Worm (Caenorhabditis elegans) whole organism, L2 larva: ENCODE data around the gene H29C22.1.

Experiments used
- Y55F3AM.14 ChIP-seq: fragments of 200-800 bp; sonication (Bioruptor generic); optimal IDR thresholded peaks from 2 replicates; lab custom pipeline; 2018; ENCODE audit warnings: mild to moderate bottlenecking, missing genetic modification characterization, missing compliant biosample characterization
- ZK546.5 ChIP-seq: sonication (generic microtip); optimal IDR thresholded peaks from 2 replicates; lab custom pipeline; 2017; ENCODE audit warnings: missing biosample characterization, missing genetic modification characterization
- alr-1 ChIP-seq: fragments of 150-350 bp; optimal IDR thresholded peaks from 2 replicates; lab custom pipeline; 2014; ENCODE audit warnings: missing biosample characterization, missing genetic modification characterization
- ceh-16 ChIP-seq: fragments of 150-350 bp; optimal IDR thresholded peaks from 2 replicates; lab custom pipeline; 2014; ENCODE audit warnings: missing biosample characterization, missing genetic modification characterization
- crh-2 ChIP-seq: sonication (generic microtip); optimal IDR thresholded peaks from 2 replicates; lab custom pipeline; 2017; ENCODE audit warnings: missing biosample characterization, missing genetic modification characterization
- elt-1 ChIP-seq: fragments of 150-350 bp; optimal IDR thresholded peaks from 2 replicates; lab custom pipeline; 2014; ENCODE audit warnings: missing biosample characterization, missing genetic modification characterization
- fos-1 ChIP-seq: fragments of 150-350 bp; optimal IDR thresholded peaks from 2 replicates; lab custom pipeline; 2014; ENCODE audit warnings: missing biosample characterization, missing genetic modification characterization
- gmeb-1 ChIP-seq: fragments of 150-350 bp; optimal IDR thresholded peaks from 2 replicates; lab custom pipeline; 2014; ENCODE audit warnings: missing biosample characterization, missing genetic modification characterization
- lin-11 ChIP-seq: fragments of 150-350 bp; sonication (generic microtip); optimal IDR thresholded peaks from 2 replicates; lab custom pipeline; 2014; ENCODE audit warnings: missing biosample characterization, missing genetic modification characterization, inconsistent platforms, mixed read lengths
- lin-39 ChIP-seq: fragments of 150-350 bp; optimal IDR thresholded peaks from 2 replicates; lab custom pipeline; 2014; ENCODE audit warnings: missing biosample characterization, missing genetic modification reagents, missing genetic modification characterization
- lsy-2 ChIP-seq, 2 experiments: fragments of 150-350 bp in 1 of 2; sonication (generic microtip) in 1 of 2; optimal IDR thresholded peaks; 2 replicates each; lab custom pipeline; 2014 to 2017; ENCODE audit warnings: missing biosample characterization in 2 of 2, missing genetic modification characterization in 2 of 2
- mab-5 ChIP-seq: fragments of 150-350 bp; optimal IDR thresholded peaks from 2 replicates; lab custom pipeline; 2014; ENCODE audit warnings: missing biosample characterization, missing genetic modification characterization
- mdl-1 ChIP-seq, 2 experiments: fragments of 150-350 bp in 1 of 2; sonication (generic microtip) in 1 of 2; optimal IDR thresholded peaks; 2 replicates each; lab custom pipeline; 2017; ENCODE audit warnings: missing biosample characterization in 2 of 2, missing genetic modification characterization in 2 of 2
- nhr-10 ChIP-seq: sonication (generic microtip); optimal IDR thresholded peaks from 2 replicates; lab custom pipeline; 2017; ENCODE audit warnings: missing biosample characterization, missing genetic modification characterization
- nhr-11 ChIP-seq: fragments of 150-350 bp; optimal IDR thresholded peaks from 2 replicates; lab custom pipeline; 2014; ENCODE audit warnings: missing biosample characterization, missing genetic modification characterization
- nhr-12 ChIP-seq: fragments of 150-350 bp; optimal IDR thresholded peaks from 2 replicates; lab custom pipeline; 2014; ENCODE audit warnings: missing biosample characterization, missing genetic modification characterization
- nhr-129 ChIP-seq: fragments of 150-350 bp; optimal IDR thresholded peaks from 2 replicates; lab custom pipeline; 2014; ENCODE audit warnings: missing biosample characterization, missing genetic modification characterization
- nhr-21 ChIP-seq: fragments of 150-350 bp; optimal IDR thresholded peaks from 2 replicates; lab custom pipeline; 2014; ENCODE audit warnings: missing biosample characterization, missing genetic modification characterization
- nhr-23 ChIP-seq: fragments of 150-350 bp; optimal IDR thresholded peaks from 2 replicates; lab custom pipeline; 2014; ENCODE audit warnings: missing biosample characterization, missing genetic modification reagents, missing genetic modification characterization
- nhr-237 ChIP-seq: fragments of 150-350 bp; optimal IDR thresholded peaks from 2 replicates; lab custom pipeline; 2014; ENCODE audit warnings: missing biosample characterization, missing genetic modification characterization
- nhr-6 ChIP-seq: fragments of 150-350 bp; optimal IDR thresholded peaks from 2 replicates; lab custom pipeline; 2014; ENCODE audit warnings: missing biosample characterization, missing genetic modification characterization
- nhr-77 ChIP-seq: fragments of 150-350 bp; optimal IDR thresholded peaks from 2 replicates; lab custom pipeline; 2014; ENCODE audit warnings: missing biosample characterization, missing genetic modification characterization
- peb-1 ChIP-seq: fragments of 150-350 bp; optimal IDR thresholded peaks from 2 replicates; lab custom pipeline; 2014; ENCODE audit warnings: missing biosample characterization, missing genetic modification characterization
- sma-9 ChIP-seq, 2 experiments: fragments of 150-350 bp in 1 of 2; sonication (generic microtip) in 1 of 2; optimal IDR thresholded peaks; 2 replicates each; lab custom pipeline; 2014 to 2016; ENCODE audit warnings: missing genetic modification characterization in 2 of 2, mild to moderate bottlenecking in 1 of 2, missing biosample characterization in 1 of 2, missing compliant biosample characterization in 1 of 2, missing genetic modification reagents in 1 of 2, moderate library complexity in 1 of 2
- snpc-4 ChIP-seq: fragments of 150-350 bp; optimal IDR thresholded peaks from 2 replicates; lab custom pipeline; 2014; ENCODE audit warnings: missing biosample characterization, missing genetic modification characterization
- unc-39 ChIP-seq: fragments of 150-350 bp; optimal IDR thresholded peaks from 2 replicates; lab custom pipeline; 2014; ENCODE audit warnings: missing biosample characterization, missing genetic modification characterization
- unc-55 ChIP-seq: fragments of 150-350 bp; sonication (generic microtip); optimal IDR thresholded peaks from 3 replicates; lab custom pipeline; 2014; ENCODE audit warnings: missing biosample characterization, missing genetic modification reagents, missing genetic modification characterization
- zag-1 ChIP-seq: fragments of 150-350 bp; optimal IDR thresholded peaks from 2 replicates; lab custom pipeline; 2014; ENCODE audit warnings: missing biosample characterization, missing genetic modification characterization
- ztf-1 ChIP-seq: fragments of 200-800 bp; sonication (Bioruptor generic); conservative IDR thresholded peaks from 2 replicates; pipeline ENCODE4 v1.3.6; 2022; ENCODE audit warnings: missing genetic modification characterization, missing compliant biosample characterization
- ztf-11 ChIP-seq: sonication (generic microtip); optimal IDR thresholded peaks from 2 replicates; lab custom pipeline; 2017; ENCODE audit warnings: missing biosample characterization, missing genetic modification characterization
- ztf-4 ChIP-seq: fragments of 150-350 bp; optimal IDR thresholded peaks from 2 replicates; lab custom pipeline; 2014; ENCODE audit warnings: missing biosample characterization, missing genetic modification characterization

Gene H29C22.1

DNA sequence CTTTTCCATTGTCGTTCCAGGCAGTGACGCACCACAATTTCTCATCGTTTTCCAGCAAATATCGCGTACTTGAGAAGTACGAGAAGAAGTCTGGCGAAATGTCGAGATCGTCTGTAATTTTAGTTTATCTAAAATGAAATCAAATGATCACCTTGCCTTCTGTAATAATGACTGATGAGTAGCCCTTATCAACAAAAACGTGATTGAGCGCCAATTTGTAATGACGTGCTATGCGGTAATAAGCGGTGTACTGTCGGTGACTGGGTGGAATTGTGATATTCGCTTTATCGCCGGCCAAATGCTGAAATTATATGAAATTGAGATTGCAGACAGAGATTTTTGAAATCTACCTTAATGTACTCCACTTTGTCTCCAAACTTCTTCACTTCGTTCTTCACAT, 15.7 kb downstream of the H29C22.1 start:
- TF ChIP-seq nhr-237 (tag; lab: Kevin White, UChicago) (no peak), sma-9 (GFP tag; optimal IDR thresholded peaks at IDR 0.05; lab: Kevin White, UChicago) (peak; percentile 20), sma-9 (tag; optimal IDR thresholded peaks at IDR 0.05; lab: Kevin White, UChicago) (no peak), mab-5 (no peak), fos-1 (tag; lab: Kevin White, UChicago) (peak; percentile 89), nhr-21 (tag; lab: Kevin White, UChicago) (no peak), unc-55 (no peak), Y55F3AM.14 (no peak), unc-39 (no peak), ztf-11 (tag; lab: Kevin White, UChicago) (no peak), elt-1 (tag; lab: Kevin White, UChicago) (no peak)

DNA sequence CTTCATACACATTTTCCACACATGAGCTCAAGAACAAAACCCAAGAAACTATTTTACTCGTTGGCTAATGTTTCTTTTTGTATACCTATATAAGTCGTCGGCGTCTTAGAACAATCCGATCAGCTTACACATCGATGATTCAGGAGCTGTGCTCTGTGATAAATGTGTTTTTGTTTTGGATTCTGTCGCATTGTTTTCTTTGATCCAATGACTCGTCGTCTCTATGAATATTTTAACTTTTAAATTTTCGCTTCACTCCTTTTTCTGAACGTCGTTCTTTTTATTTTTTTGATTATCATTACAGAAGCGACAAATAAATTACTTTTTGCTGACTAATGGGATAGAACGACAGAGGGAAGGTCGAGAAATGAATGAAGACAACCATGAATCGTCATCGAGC, 19.8 kb downstream of the H29C22.1 start, which contains the start of gene B0416.3:
Gene B0416.3 (plus strand): TSS at position 301 of the 400 bp plus-strand sequence.
- TF ChIP-seq nhr-12 (tag; lab: Kevin White, UChicago): no peak
- no peak for TF ChIP-seq gmeb-1 (tag; lab: Kevin White, UChicago)
- no peak for TF ChIP-seq Y55F3AM.14
- no peak for TF ChIP-seq lin-39 (tag; lab: Kevin White, UChicago)
- TF ChIP-seq alr-1 (tag; lab: Kevin White, UChicago): no peak

DNA sequence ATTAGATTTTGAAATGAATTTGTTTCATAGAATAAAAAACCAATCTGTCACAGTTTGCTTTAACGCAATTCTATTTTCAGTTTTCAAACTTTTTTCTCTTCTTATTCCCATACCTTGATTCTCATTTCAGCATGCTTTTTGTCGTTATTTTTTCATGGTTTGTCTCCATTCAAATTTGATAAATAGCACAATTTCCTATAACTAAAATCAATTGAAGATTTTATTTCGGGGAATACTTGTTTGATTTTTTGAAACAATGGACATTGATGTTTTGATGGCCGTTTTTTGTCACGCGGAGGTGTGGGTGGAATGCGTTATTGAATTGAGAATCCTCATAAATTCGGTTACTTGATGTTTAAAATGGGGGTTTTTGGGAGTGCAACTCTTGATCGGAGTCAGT, 28.1 kb downstream of the H29C22.1 start, which contains the start of gene B0416.11:
Gene B0416.11 (minus strand): TSS at position 101 of the 400 bp plus-strand sequence.
- TF ChIP-seq snpc-4 (tag; lab: Kevin White, UChicago) (no peak), nhr-129 (no peak)

DNA sequence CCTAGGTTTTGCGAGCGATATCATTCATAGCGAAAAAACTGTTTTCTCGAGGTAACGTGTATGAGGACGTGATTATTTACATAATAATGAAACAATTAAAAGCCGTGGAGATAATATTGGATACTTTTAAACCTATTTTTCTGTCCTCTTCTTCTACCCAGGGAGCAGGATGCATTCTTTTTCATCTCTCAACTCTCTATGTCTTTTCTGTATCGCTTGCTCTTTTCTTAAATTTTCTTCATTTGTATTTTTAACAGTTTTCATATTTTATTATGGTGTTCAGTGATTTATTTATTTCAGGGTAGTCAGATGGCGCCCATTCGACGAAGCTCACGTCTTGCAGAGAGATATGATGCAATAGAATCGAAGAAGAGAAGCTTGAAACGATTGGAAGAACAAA, 32.5 kb downstream of the H29C22.1 start, which contains the start of gene B0416.4:
Gene B0416.4 (plus strand): TSS at position 301 of the 400 bp plus-strand sequence.
- TF ChIP-seq snpc-4 (tag; lab: Kevin White, UChicago) (no peak), nhr-77 (tag; lab: Kevin White, UChicago) (no peak), lsy-2 (tag; optimal IDR thresholded peaks at IDR 0.05; lab: Kevin White, UChicago) (no peak), lin-11 (tag; lab: Kevin White, UChicago) (no peak), nhr-237 (tag; lab: Kevin White, UChicago) (no peak), nhr-10 (no peak), ztf-1 (GFP tag; lab: Robert Waterston, UW) (no peak)
- TF ChIP-seq, all 48 proteins: peak for 0

DNA sequence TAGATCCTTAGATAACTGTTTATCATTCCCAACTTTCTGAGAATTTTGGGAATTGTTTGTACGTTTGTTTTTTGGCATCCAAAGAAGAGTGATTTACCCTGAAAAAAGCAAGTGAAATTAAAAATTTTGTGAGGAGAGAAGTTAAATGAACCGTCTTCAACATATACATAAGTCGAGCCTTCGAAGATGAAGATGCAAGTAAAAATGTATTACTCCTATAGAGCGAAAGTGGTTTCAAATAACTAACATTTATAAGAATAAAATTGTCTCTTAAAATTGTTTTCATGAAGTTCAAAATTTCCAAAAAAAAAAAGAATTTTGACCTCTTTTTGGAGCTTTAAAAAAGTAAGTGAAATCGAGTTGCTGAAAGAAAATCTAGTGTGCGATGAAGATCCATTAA, 36.6 kb downstream of the H29C22.1 start, which contains the start of gene B0416.10:
Gene B0416.10 (minus strand): TSS at position 101 of the 400 bp plus-strand sequence.
- no peak for TF ChIP-seq zag-1 (tag; lab: Kevin White, UChicago)
- no peak for TF ChIP-seq ceh-16 (tag; lab: Kevin White, UChicago)
- no peak for TF ChIP-seq nhr-237 (tag; lab: Kevin White, UChicago)
- no peak for TF ChIP-seq mdl-1 (tag; optimal IDR thresholded peaks at IDR 0.05; lab: Kevin White, UChicago)
- TF ChIP-seq elt-1 (tag; lab: Kevin White, UChicago): no peak
- no peak for TF ChIP-seq nhr-10
- no peak for TF ChIP-seq nhr-23
- no peak for TF ChIP-seq ztf-4 (tag; lab: Kevin White, UChicago)
- TF ChIP-seq sma-9 (GFP tag; optimal IDR thresholded peaks at IDR 0.05; lab: Kevin White, UChicago): no peak
- TF ChIP-seq sma-9 (tag; optimal IDR thresholded peaks at IDR 0.05; lab: Kevin White, UChicago): no peak
- no peak for TF ChIP-seq alr-1 (tag; lab: Kevin White, UChicago)
- TF ChIP-seq nhr-6: no peak
- no peak for TF ChIP-seq nhr-11 (tag; lab: Kevin White, UChicago)
- no peak for TF ChIP-seq nhr-21 (tag; lab: Kevin White, UChicago)
- TF ChIP-seq ZK546.5 (tag; lab: Kevin White, UChicago): no peak
- no peak for TF ChIP-seq ztf-1 (GFP tag; lab: Robert Waterston, UW)
- TF ChIP-seq, all 48 proteins: peak for 0

DNA sequence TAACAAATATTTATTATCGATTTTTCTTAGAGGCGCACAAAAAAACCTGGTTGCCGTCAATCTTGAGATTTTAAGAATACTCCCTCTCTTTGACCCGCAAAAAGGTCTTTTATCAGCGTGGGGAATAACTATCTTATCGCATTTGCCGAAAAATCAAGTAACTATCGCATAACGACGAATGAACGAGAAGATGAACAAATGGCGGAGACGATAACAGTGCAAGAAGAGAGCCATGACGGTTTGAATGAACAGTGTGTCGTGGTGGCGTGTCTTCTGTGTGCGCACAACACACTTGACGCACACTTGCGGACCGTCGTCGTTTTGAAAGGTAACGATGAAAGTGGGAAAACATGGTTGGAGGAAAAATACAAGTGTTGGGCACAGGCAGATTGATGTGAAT, 39.2 kb downstream of the H29C22.1 start:
- TF ChIP-seq crh-2 (peak; percentile 46), nhr-23 (no peak), unc-39 (no peak), sma-9 (GFP tag; optimal IDR thresholded peaks at IDR 0.05; lab: Kevin White, UChicago) (peak; percentile 62), sma-9 (tag; optimal IDR thresholded peaks at IDR 0.05; lab: Kevin White, UChicago) (no peak), peb-1 (tag; lab: Kevin White, UChicago) (no peak), fos-1 (tag; lab: Kevin White, UChicago) (peak; percentile 89), nhr-77 (tag; lab: Kevin White, UChicago) (no peak)
